Worm (Caenorhabditis elegans) whole organism, L1 larva: ENCODE measurements around the gene kin-24.

Experiments
- nhr-28 ChIP-seq: fragments of 150-350 bp; optimal IDR thresholded peaks from 2 replicates; lab custom pipeline; 2014; ENCODE audit warnings: missing biosample characterization, missing genetic modification characterization
- nhr-76 ChIP-seq: sonication (generic microtip); optimal IDR thresholded peaks from 2 replicates; lab custom pipeline; 2017; ENCODE audit warnings: missing biosample characterization, missing genetic modification characterization

DNA sequence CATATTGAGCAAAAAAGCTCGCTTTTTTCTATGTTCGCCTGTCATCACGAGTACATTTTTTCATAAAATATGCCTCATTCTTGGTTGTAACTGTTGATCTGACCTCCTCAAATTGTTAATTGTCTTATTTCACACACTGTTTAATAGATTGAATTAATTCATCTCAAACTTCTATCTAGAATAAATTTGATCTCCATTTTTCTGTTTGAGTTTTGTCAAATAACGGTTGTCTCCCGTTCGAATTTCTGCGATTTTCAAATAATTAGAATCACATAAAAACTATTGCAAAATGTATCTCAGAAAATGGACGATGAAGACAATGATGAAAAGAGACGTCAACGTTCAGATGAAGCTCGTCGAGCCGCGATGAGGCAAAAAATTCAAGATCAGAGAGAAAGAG lies 21.0 kb upstream of the kin-24 start, which contains the start of gene K07F5.14:
- TF ChIP-seq nhr-28 (tag; lab: Kevin White, UChicago), result no peak
- TF ChIP-seq nhr-76 (tag; lab: Kevin White, UChicago), result no peak
